Fruit fly (Drosophila melanogaster) whole organism, embryonic: ENCODE results near the gene CG42792.

Experiments used
- Abd-B ChIP-seq: fragments of 200-800 bp; sonication (Bioruptor generic); optimal IDR thresholded peaks from 2 replicates; lab custom pipeline; 2018; ENCODE audit warnings: missing biosample characterization, mild to moderate bottlenecking, missing genetic modification characterization, moderate library complexity
- Ada2b ChIP-seq: fragments of 200-800 bp; sonication (Bioruptor generic); IDR thresholded peaks from 2 replicates; pipeline ENCODE4 v1.3.6; 2022; ENCODE audit warnings: missing biosample characterization, missing genetic modification characterization
- B-H2 ChIP-seq: fragments of 200-800 bp; sonication (Bioruptor generic); optimal IDR thresholded peaks from 2 replicates; lab custom pipeline; 2018; ENCODE audit warnings: missing biosample characterization, mild to moderate bottlenecking, missing genetic modification characterization
- Bgb ChIP-seq: fragments of 200-800 bp; sonication (Bioruptor generic); IDR thresholded peaks from 2 replicates; pipeline ENCODE4 v1.3.6; 2022; ENCODE audit warnings: missing biosample characterization, missing genetic modification characterization; ENCODE audit not compliant: partially characterized antibody
- CG1024 ChIP-seq: fragments of 200-800 bp; sonication (Bioruptor generic); IDR thresholded peaks from 2 replicates; pipeline ENCODE4 v1.3.6; 2022; ENCODE audit warnings: missing biosample characterization, missing genetic modification characterization
- CG10979 ChIP-seq: fragments of 200-800 bp; sonication (Bioruptor generic); optimal IDR thresholded peaks from 2 replicates; lab custom pipeline; 2018; ENCODE audit warnings: missing biosample characterization, mild to moderate bottlenecking, missing genetic modification characterization, moderate library complexity
- CG13123 ChIP-seq: fragments of 200-800 bp; sonication (Bioruptor generic); optimal IDR thresholded peaks from 2 replicates; lab custom pipeline; 2016; ENCODE audit warnings: missing biosample characterization, missing genetic modification characterization
- CG14710 ChIP-seq: fragments of 200-800 bp; sonication (Bioruptor generic); optimal IDR thresholded peaks from 3 replicates; lab custom pipeline; 2019; ENCODE audit warnings: missing biosample characterization, mild to moderate bottlenecking, missing genetic modification characterization, moderate library complexity
- CG15269 ChIP-seq: fragments of 200-800 bp; sonication (Bioruptor generic); optimal IDR thresholded peaks from 2 replicates; lab custom pipeline; 2018; ENCODE audit warnings: missing biosample characterization, mild to moderate bottlenecking, missing genetic modification characterization, moderate library complexity
- CG1792 ChIP-seq: fragments of 200-800 bp; sonication (Bioruptor generic); optimal IDR thresholded peaks from 2 replicates; lab custom pipeline; 2016; ENCODE audit warnings: missing biosample characterization, missing genetic modification characterization
- CG18599 ChIP-seq: fragments of 200-800 bp; sonication (Bioruptor generic); optimal IDR thresholded peaks from 3 replicates; lab custom pipeline; 2017; ENCODE audit warnings: missing biosample characterization, missing genetic modification characterization, mild to moderate bottlenecking, moderate library complexity, missing genetic modification reagents
- CG18619 ChIP-seq: fragments of 200-800 bp; sonication (Bioruptor generic); optimal IDR thresholded peaks from 3 replicates; lab custom pipeline; 2017; ENCODE audit warnings: missing biosample characterization, mild to moderate bottlenecking, missing genetic modification characterization
- CG2116 ChIP-seq: fragments of 200-800 bp; sonication (Bioruptor generic); optimal IDR thresholded peaks from 3 replicates; lab custom pipeline; 2018; ENCODE audit warnings: missing biosample characterization, mild to moderate bottlenecking, missing genetic modification characterization
- CG31365 ChIP-seq: fragments of 200-800 bp; sonication (Bioruptor generic); optimal IDR thresholded peaks from 2 replicates; lab custom pipeline; 2018; ENCODE audit warnings: missing biosample characterization, mild to moderate bottlenecking, missing genetic modification characterization
- CG34376 ChIP-seq: fragments of 200-800 bp; sonication (Bioruptor generic); optimal IDR thresholded peaks from 2 replicates; lab custom pipeline; 2018; ENCODE audit warnings: missing biosample characterization, mild to moderate bottlenecking, missing genetic modification characterization
- CG34422 ChIP-seq: fragments of 200-800 bp; sonication (Bioruptor generic); IDR thresholded peaks from 3 replicates; pipeline ENCODE4 v1.3.6; 2022; ENCODE audit warnings: missing biosample characterization, missing genetic modification characterization
- CG8359 ChIP-seq: fragments of 200-800 bp; sonication (Bioruptor generic); optimal IDR thresholded peaks from 2 replicates; lab custom pipeline; 2017; ENCODE audit warnings: missing biosample characterization, mild to moderate bottlenecking, missing genetic modification characterization, borderline replicate concordance
- CG8924 ChIP-seq: fragments of 200-800 bp; optimal IDR thresholded peaks from 3 replicates; lab custom pipeline; 2019; ENCODE audit warnings: missing biosample characterization, mild to moderate bottlenecking, missing genetic modification characterization, moderate library complexity
- CHES-1-like ChIP-seq: fragments of 200-800 bp; sonication (Bioruptor generic); optimal IDR thresholded peaks from 2 replicates; lab custom pipeline; 2016; ENCODE audit warnings: missing biosample characterization, missing genetic modification characterization
- D19B ChIP-seq: fragments of 200-800 bp; sonication (Bioruptor generic); optimal IDR thresholded peaks from 2 replicates; lab custom pipeline; 2017; ENCODE audit warnings: missing biosample characterization, mild to moderate bottlenecking, missing genetic modification characterization
- Gug ChIP-seq: fragments of 200-800 bp; sonication (Bioruptor generic); IDR thresholded peaks from 4 replicates; pipeline ENCODE4 v1.3.6; 2022; ENCODE audit warnings: missing biosample characterization, missing genetic modification characterization
- Hmr ChIP-seq: fragments of 200-800 bp; sonication (Bioruptor generic); optimal IDR thresholded peaks from 3 replicates; lab custom pipeline; 2017; ENCODE audit warnings: mild to moderate bottlenecking, missing biosample characterization, missing genetic modification reagents, missing genetic modification characterization
- Hsf ChIP-seq: fragments of 200-800 bp; sonication (Bioruptor generic); optimal IDR thresholded peaks from 3 replicates; lab custom pipeline; 2016; ENCODE audit warnings: missing biosample characterization, missing genetic modification characterization
- Kr ChIP-seq: fragments of 200-800 bp; sonication (Bioruptor generic); optimal IDR thresholded peaks from 2 replicates; lab custom pipeline; 2017; ENCODE audit warnings: missing biosample characterization, mild to moderate bottlenecking, missing genetic modification characterization
- MESR4 ChIP-seq: fragments of 200-800 bp; sonication (Bioruptor generic); optimal IDR thresholded peaks from 2 replicates; lab custom pipeline; 2018; ENCODE audit warnings: missing biosample characterization, mild to moderate bottlenecking, missing genetic modification characterization, moderate library complexity
- Oli ChIP-seq: fragments of 200-800 bp; sonication (Bioruptor generic); optimal IDR thresholded peaks from 2 replicates; lab custom pipeline; 2018; ENCODE audit warnings: missing biosample characterization, mild to moderate bottlenecking, missing genetic modification characterization, moderate library complexity
- Rx ChIP-seq: fragments of 200-800 bp; sonication (Bioruptor generic); IDR thresholded peaks from 2 replicates; pipeline ENCODE4 v1.3.6; 2022; ENCODE audit warnings: missing biosample characterization, missing genetic modification characterization
- Sry-β ChIP-seq: fragments of 200-800 bp; sonication (Bioruptor generic); optimal IDR thresholded peaks from 2 replicates; lab custom pipeline; 2018; ENCODE audit warnings: missing biosample characterization, mild to moderate bottlenecking, missing genetic modification characterization, moderate library complexity
- TFAM ChIP-seq: fragments of 200-800 bp; sonication (Bioruptor generic); optimal IDR thresholded peaks from 2 replicates; lab custom pipeline; 2017; ENCODE audit warnings: missing biosample characterization, missing genetic modification characterization, inconsistent platforms
- Vsx1 ChIP-seq: fragments of 200-800 bp; sonication (Bioruptor generic); optimal IDR thresholded peaks from 2 replicates; lab custom pipeline; 2017; ENCODE audit warnings: missing biosample characterization, mild to moderate bottlenecking, missing genetic modification characterization, missing genetic modification reagents
- al ChIP-seq: fragments of 200-800 bp; sonication (Bioruptor generic); IDR thresholded peaks from 2 replicates; pipeline ENCODE4 v1.3.6; 2022; ENCODE audit warnings: missing biosample characterization, missing genetic modification characterization
- amos ChIP-seq: fragments of 200-800 bp; sonication (Bioruptor generic); IDR thresholded peaks from 2 replicates; pipeline ENCODE4 v1.3.6; 2022; ENCODE audit warnings: missing biosample characterization, missing genetic modification characterization; ENCODE audit not compliant: partially characterized antibody
- aop ChIP-seq: fragments of 200-800 bp; sonication (Bioruptor generic); IDR thresholded peaks from 2 replicates; pipeline ENCODE4 v1.3.6; 2022; ENCODE audit warnings: missing biosample characterization, missing genetic modification characterization
- bsh ChIP-seq, 2 experiments: fragments of 200-800 bp; sonication (Bioruptor generic); optimal IDR thresholded peaks; 2 replicates each; lab custom pipeline; 2017 to 2018; ENCODE audit warnings: mild to moderate bottlenecking in 2 of 2, missing biosample characterization in 2 of 2, missing genetic modification characterization in 2 of 2, moderate library complexity in 1 of 2
- corto ChIP-seq: fragments of 200-800 bp; sonication (Bioruptor generic); optimal IDR thresholded peaks from 2 replicates; lab custom pipeline; 2016; ENCODE audit warnings: missing biosample characterization, mild to moderate bottlenecking, missing genetic modification characterization, moderate library complexity
- ewg ChIP-seq: fragments of 200-800 bp; sonication (Bioruptor generic); optimal IDR thresholded peaks from 3 replicates; lab custom pipeline; 2017; ENCODE audit warnings: mild to moderate bottlenecking, missing biosample characterization, missing genetic modification reagents, missing genetic modification characterization
- exex ChIP-seq: fragments of 200-800 bp; sonication (Bioruptor generic); optimal IDR thresholded peaks from 4 replicates; lab custom pipeline; 2018; ENCODE audit warnings: missing biosample characterization, mild to moderate bottlenecking, missing genetic modification characterization, moderate library complexity
- gem ChIP-seq: fragments of 200-800 bp; sonication (Bioruptor generic); optimal IDR thresholded peaks from 2 replicates; lab custom pipeline; 2019; ENCODE audit warnings: missing biosample characterization, mild to moderate bottlenecking, missing genetic modification characterization, moderate library complexity
- lilli ChIP-seq: fragments of 200-800 bp; sonication (Bioruptor generic); optimal IDR thresholded peaks from 3 replicates; lab custom pipeline; 2016; ENCODE audit warnings: missing biosample characterization, missing genetic modification characterization
- nom ChIP-seq: fragments of 200-800 bp; sonication (Bioruptor generic); optimal IDR thresholded peaks from 2 replicates; lab custom pipeline; 2017; ENCODE audit warnings: missing biosample characterization, missing genetic modification characterization, mild to moderate bottlenecking, moderate library complexity, missing genetic modification reagents
- odd ChIP-seq: fragments of 200-800 bp; sonication (Bioruptor generic); optimal IDR thresholded peaks from 2 replicates; lab custom pipeline; 2017; ENCODE audit warnings: missing biosample characterization, mild to moderate bottlenecking, missing genetic modification characterization
- schlank ChIP-seq: fragments of 200-800 bp; sonication (Bioruptor generic); optimal IDR thresholded peaks from 2 replicates; lab custom pipeline; 2018; ENCODE audit warnings: missing biosample characterization, mild to moderate bottlenecking, missing genetic modification characterization
- sd ChIP-seq: fragments of 200-800 bp; sonication (Bioruptor generic); optimal IDR thresholded peaks from 3 replicates; lab custom pipeline; 2018; ENCODE audit warnings: missing biosample characterization, mild to moderate bottlenecking, missing genetic modification characterization, moderate library complexity
- sob ChIP-seq: fragments of 200-800 bp; sonication (Bioruptor generic); IDR thresholded peaks from 2 replicates; pipeline ENCODE4 v1.3.6; 2022; ENCODE audit warnings: missing biosample characterization, missing genetic modification characterization
- ssp ChIP-seq: fragments of 200-800 bp; sonication (Bioruptor generic); IDR thresholded peaks from 2 replicates; pipeline ENCODE4 v1.3.6; 2022; ENCODE audit warnings: missing biosample characterization, missing genetic modification characterization
- tgo ChIP-seq: fragments of 200-800 bp; sonication (Bioruptor generic); IDR thresholded peaks from 3 replicates; pipeline ENCODE4 v1.3.6; 2022; ENCODE audit warnings: missing biosample characterization, missing genetic modification characterization
- zen2 ChIP-seq: fragments of 200-800 bp; sonication (Bioruptor generic); IDR thresholded peaks from 3 replicates; pipeline ENCODE4 v1.3.6; 2022; ENCODE audit warnings: missing biosample characterization, missing genetic modification characterization; ENCODE audit not compliant: partially characterized antibody

Gene CG42792

DNA sequence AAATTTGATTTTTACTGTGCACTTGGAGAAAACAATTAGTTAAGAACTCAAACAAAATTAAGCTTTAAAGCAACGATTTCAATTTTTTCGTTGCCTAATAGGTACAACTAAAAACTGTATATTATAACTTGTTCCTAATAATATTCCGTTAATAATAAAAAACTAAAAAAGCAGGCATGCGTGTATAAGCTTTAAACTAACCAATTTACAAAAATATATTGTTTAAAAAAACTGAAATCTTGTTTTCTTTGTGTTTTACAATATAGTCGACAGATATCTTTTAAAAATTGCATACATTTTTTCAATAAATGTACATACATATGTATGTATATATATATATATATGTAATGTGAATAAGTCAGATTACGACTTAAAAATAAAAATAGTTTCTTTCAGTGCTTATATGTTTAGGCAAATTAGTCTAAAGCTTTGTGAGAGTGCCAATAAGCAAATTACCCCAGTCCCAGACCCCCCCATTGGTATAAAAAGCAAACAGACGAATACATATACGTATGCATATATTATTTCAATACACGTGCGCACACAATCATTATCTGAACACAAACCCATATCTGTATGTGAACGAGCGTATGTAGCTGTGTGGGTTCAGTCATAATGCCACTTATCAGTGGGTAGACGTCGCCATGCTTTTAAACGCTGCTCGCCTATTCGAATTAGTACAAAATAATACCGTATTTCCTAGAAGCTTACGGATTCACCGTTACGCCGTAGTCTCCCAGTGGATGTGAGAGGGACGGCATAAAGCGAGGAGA is 47.8 kb upstream of the CG42792 start (continued):
- TF ChIP-seq Kr (GFP tag; lab: Kevin White, UChicago): no peak
- TF ChIP-seq ssp (GFP tag; lab: Robert Waterston, UW): peak; percentile 48; the same call in 1 of the 2 replicates
- peak; percentile 94 for TF ChIP-seq CG34376
- TF ChIP-seq aop: no peak
- no peak for TF ChIP-seq CG1792
- TF ChIP-seq CG34422: peak; percentile 7; the same call in 1 of the 3 replicates
- TF ChIP-seq Hmr (GFP tag; lab: Kevin White, UChicago): peak; percentile 57
- TF ChIP-seq CG8359 (GFP tag; lab: Kevin White, UChicago): peak; percentile 19
- TF ChIP-seq exex: peak; percentile 71
- TF ChIP-seq nom (GFP tag; lab: Kevin White, UChicago): no peak
- TF ChIP-seq Vsx1 (GFP tag; lab: Kevin White, UChicago): peak; percentile 93
- no peak for TF ChIP-seq lilli (GFP tag; lab: Kevin White, UChicago)
- TF ChIP-seq CG31365 (tag; lab: Kevin White, UChicago): no peak
- TF ChIP-seq Gug (GFP tag; lab: Robert Waterston, UW): peak; percentile 52; the same call in 1 of the 4 replicates
- peak; percentile 67 for TF ChIP-seq al (GFP tag; lab: Robert Waterston, UW)
- peak; percentile 72 for TF ChIP-seq sd (tag; lab: Kevin White, UChicago)
- peak; percentile 89 for TF ChIP-seq CG14710
- 0 out of 2 replicates have a peak, but pooled peaks have one; percentile 5 for TF ChIP-seq Rx (GFP tag; lab: Robert Waterston, UW)
- no peak for TF ChIP-seq MESR4 (GFP tag; lab: Kevin White, UChicago)
- TF ChIP-seq Sry-β (GFP tag; lab: Kevin White, UChicago): peak; percentile 2
- TF ChIP-seq B-H2 (GFP tag; lab: Kevin White, UChicago): peak; percentile 53
- TF ChIP-seq CG2116 (GFP tag; lab: Kevin White, UChicago): peak; percentile 20
- peak; percentile 88 for TF ChIP-seq Oli
- no peak for TF ChIP-seq sob (GFP tag; lab: Robert Waterston, UW)
- TF ChIP-seq TFAM (GFP tag; lab: Kevin White, UChicago): no peak
- peak; percentile 8 for TF ChIP-seq Hsf (GFP tag; lab: Kevin White, UChicago)
- TF ChIP-seq D19B (GFP tag; lab: Kevin White, UChicago): peak; percentile 39
- peak; percentile 62 for TF ChIP-seq ewg (GFP tag; lab: Kevin White, UChicago)
- no peak for TF ChIP-seq CG13123
- peak; percentile 83 for TF ChIP-seq CG15269
- TF ChIP-seq zen2: no peak
- TF ChIP-seq schlank (tag; lab: Kevin White, UChicago): peak; percentile 17
- TF ChIP-seq Bgb: peak; percentile 38; the same call in 1 of the 2 replicates
- TF ChIP-seq CG10979 (tag; lab: Kevin White, UChicago): peak; percentile 88
- peak; percentile 64 for TF ChIP-seq odd (GFP tag; lab: Kevin White, UChicago)
- peak; percentile 51 for TF ChIP-seq CG8924 (tag; lab: Kevin White, UChicago)
- TF ChIP-seq corto (GFP tag; lab: Kevin White, UChicago): no peak
- peak in 1 of 2 experiments; percentile 83 for TF ChIP-seq bsh (GFP tag; optimal IDR thresholded peaks at IDR 0.05; lab: Kevin White, UChicago)
- peak; percentile 85 for TF ChIP-seq CG18619 (GFP tag; lab: Kevin White, UChicago)
- peak; percentile 56; the same call in 2 of the 3 replicates for TF ChIP-seq tgo (GFP tag; lab: Robert Waterston, UW)
- TF ChIP-seq Abd-B: peak; percentile 73
- TF ChIP-seq gem (tag; lab: Kevin White, UChicago): peak; percentile 94
- TF ChIP-seq Ada2b: 0 out of 2 replicates have a peak, but pooled peaks have one; percentile 13
- TF ChIP-seq CG1024 (GFP tag; lab: Robert Waterston, UW): no peak
- peak; percentile 23; the same call in 1 of the 2 replicates for TF ChIP-seq amos (GFP tag; lab: Robert Waterston, UW)
- TF ChIP-seq CHES-1-like (GFP tag; lab: Kevin White, UChicago): no peak
- TF ChIP-seq CG18599 (GFP tag; lab: Kevin White, UChicago): peak; percentile 20
